Worm (Caenorhabditis elegans) whole organism, late embryonic: Measurements from ENCODE around the gene cpr-9.

Source experiments
- ceh-19 ChIP-seq: fragments of 200-800 bp; sonication (Bioruptor generic); optimal IDR thresholded peaks from 2 replicates; lab custom pipeline; 2018; ENCODE audit warnings: mild to moderate bottlenecking, missing genetic modification characterization, missing compliant biosample characterization
- ceh-31 ChIP-seq: sonication (generic microtip); optimal IDR thresholded peaks from 2 replicates; lab custom pipeline; 2016; ENCODE audit warnings: missing genetic modification characterization, missing compliant biosample characterization
- ceh-48 ChIP-seq: sonication (generic microtip); optimal IDR thresholded peaks from 2 replicates; lab custom pipeline; 2016; ENCODE audit warnings: missing genetic modification characterization, inconsistent platforms, missing compliant biosample characterization
- fax-1 ChIP-seq: sonication (generic microtip); optimal IDR thresholded peaks from 2 replicates; lab custom pipeline; 2016; ENCODE audit warnings: missing genotype, missing genetic modification characterization, missing compliant biosample characterization
- unc-55 ChIP-seq: sonication (generic microtip); optimal IDR thresholded peaks from 2 replicates; lab custom pipeline; 2017; ENCODE audit warnings: missing biosample characterization, missing genetic modification reagents, missing genetic modification characterization

DNA sequence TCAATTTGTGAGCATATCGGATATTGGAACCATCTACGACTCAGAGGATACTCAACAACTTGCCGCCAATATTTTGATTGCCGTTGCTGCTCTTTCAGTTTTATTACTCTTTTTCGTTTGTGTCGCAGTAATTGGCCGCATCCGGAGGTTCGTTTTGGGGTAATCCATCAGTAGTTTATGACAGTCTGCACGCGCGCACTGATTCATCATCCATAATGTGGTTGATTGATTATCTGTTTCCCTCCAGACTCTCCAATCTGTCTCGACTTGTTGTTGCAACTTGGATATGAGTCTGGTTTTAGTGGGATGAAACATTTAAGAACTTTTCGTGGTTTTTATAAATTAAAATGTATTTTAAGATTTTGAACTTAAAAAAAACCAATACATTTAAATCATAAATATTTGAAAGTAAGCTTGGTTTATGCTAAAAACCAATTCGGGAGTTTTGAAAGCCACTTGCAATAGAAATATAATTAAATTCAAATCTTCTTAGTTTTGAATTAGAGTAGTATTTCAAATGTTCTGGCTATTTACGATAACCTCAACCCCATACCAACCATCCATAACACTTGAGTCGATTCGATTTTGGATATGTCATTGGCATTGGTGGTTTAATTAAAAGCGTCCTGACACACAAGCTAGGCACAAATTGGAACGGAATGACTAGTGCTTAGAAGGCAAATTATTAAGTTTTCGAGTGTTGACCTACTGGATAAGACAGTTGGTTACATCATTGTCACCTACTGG is 42.6 kb upstream of the cpr-9 start:
- TF ChIP-seq fax-1, result no peak
- no peak for TF ChIP-seq ceh-31 (tag; lab: Kevin White, UChicago)
- TF ChIP-seq ceh-19, result no peak
- TF ChIP-seq ceh-48 (tag; lab: Kevin White, UChicago), result no peak
- TF ChIP-seq unc-55, result peak; percentile 68
